Fruit fly (Drosophila melanogaster): Measurements from ENCODE around the gene Rsph9.

The Rsph9 gene

DNA sequence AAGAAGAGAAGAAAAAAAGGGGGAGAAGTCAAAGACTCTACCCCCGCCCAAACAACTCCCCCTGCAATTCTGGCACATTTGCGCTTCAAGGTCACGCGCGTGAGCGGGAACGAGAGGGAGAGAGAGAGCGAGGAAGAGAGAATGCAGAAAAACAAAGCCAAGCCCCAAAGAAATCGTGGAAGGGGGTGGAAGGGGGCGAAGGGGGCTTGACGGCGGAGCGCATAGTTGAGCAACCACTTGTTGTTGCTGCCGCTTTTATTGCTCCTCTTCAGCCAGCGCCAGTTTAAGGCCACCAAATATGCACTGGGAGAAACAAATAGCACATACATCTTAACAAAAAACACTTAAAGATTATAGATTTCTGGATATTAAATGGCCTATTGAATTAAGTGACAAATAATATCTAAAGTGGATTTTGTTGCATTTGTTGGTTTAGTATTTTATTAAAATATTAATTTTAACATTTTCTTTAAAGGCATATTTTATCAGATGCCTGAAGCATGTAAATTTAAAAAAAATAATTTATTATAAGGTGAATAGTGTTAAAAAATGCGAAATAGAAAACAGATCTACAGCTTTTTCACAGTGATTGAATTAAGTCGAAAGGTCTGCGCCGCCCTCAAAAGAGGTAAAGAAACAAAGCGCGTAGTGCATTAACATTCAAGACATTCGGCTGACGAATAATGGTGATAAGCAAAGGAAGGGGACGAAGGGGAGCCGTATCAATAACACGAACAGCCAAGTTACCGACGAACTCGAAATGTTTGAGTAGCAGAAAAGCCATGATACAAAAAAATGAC lies 17.6 kb upstream of the Rsph9 start (continued):
- peak; percentile 94 for TF ChIP-seq CG10267 (tag; optimal IDR thresholded peaks at IDR 0.05)
- no peak; the same call in 1 of the 2 replicates for TF ChIP-seq Bgb (GFP tag; IDR thresholded peaks at IDR 0.05; ENCODE audit: partially characterized antibody)
- TF ChIP-seq ind (GFP tag; optimal IDR thresholded peaks at IDR 0.05) = peak; percentile 95
- TF ChIP-seq ac (GFP tag; optimal IDR thresholded peaks at IDR 0.05) = no peak
- TF ChIP-seq Hmr (GFP tag; optimal IDR thresholded peaks at IDR 0.05) = peak; percentile 95
- TF ChIP-seq CTCF (GFP tag; optimal IDR thresholded peaks at IDR 0.05) = peak; percentile 72
- no peak for TF ChIP-seq emc (GFP tag; optimal IDR thresholded peaks at IDR 0.05)
- TF ChIP-seq H15 (GFP tag; IDR thresholded peaks at IDR 0.05) = peak; percentile 90
- TF ChIP-seq Stat92E (GFP tag; optimal IDR thresholded peaks at IDR 0.05) = no peak
- TF ChIP-seq odd (GFP tag; optimal IDR thresholded peaks at IDR 0.05) = peak; percentile 91
- no peak for TF ChIP-seq BEAF-32 (GFP tag; optimal IDR thresholded peaks at IDR 0.05)
- TF ChIP-seq gem (tag; optimal IDR thresholded peaks at IDR 0.05) = peak; percentile 99
- TF ChIP-seq CG15514 (GFP tag; optimal IDR thresholded peaks at IDR 0.05) = peak; percentile 84
- peak; percentile 79 for TF ChIP-seq CG12299 (tag; optimal IDR thresholded peaks at IDR 0.05)
- peak; percentile 88 for TF ChIP-seq HmgZ (tag; optimal IDR thresholded peaks at IDR 0.05)
- peak; percentile 67 for TF ChIP-seq lilli (GFP tag; optimal IDR thresholded peaks at IDR 0.05)
- peak; percentile 88 for TF ChIP-seq Doc2 (GFP tag; IDR thresholded peaks at IDR 0.05)
- TF ChIP-seq twi (tag; optimal IDR thresholded peaks at IDR 0.05) = peak; percentile 73
- TF ChIP-seq run (tag; optimal IDR thresholded peaks at IDR 0.05) = peak; percentile 75
- peak; percentile 82 for TF ChIP-seq CG11085 (GFP tag; IDR thresholded peaks at IDR 0.05)
- TF ChIP-seq CG12391 (tag; optimal IDR thresholded peaks at IDR 0.05) = peak; percentile 98
- TF ChIP-seq CG9797 (GFP tag; optimal IDR thresholded peaks at IDR 0.05) = no peak
- TF ChIP-seq CG33213 (GFP tag; optimal IDR thresholded peaks at IDR 0.05) = no peak
- TF ChIP-seq ci (GFP tag; IDR thresholded peaks at IDR 0.05) = peak; percentile 83; the same call in 2 of the 3 replicates
- TF ChIP-seq ems (GFP tag; optimal IDR thresholded peaks at IDR 0.05) = peak; percentile 50
- TF ChIP-seq CG17361 (GFP tag; IDR thresholded peaks at IDR 0.05) = peak; percentile 100
- no peak for TF ChIP-seq HmgD (GFP tag; optimal IDR thresholded peaks at IDR 0.05)
- peak; percentile 92 for TF ChIP-seq peb (GFP tag; IDR thresholded peaks at IDR 0.05)
- peak; percentile 54 to 58 for TF ChIP-seq chif (GFP tag; optimal IDR thresholded peaks at IDR 0.05)
- TF ChIP-seq Opbp (GFP tag; IDR thresholded peaks at IDR 0.05; ENCODE audit: partially characterized antibody) = no peak
- peak; percentile 83 for TF ChIP-seq Ptx1 (GFP tag; IDR thresholded peaks at IDR 0.05)
- peak in 1 of 2 experiments; percentile 3 for TF ChIP-seq insv (GFP tag; optimal IDR thresholded peaks at IDR 0.05)
- TF ChIP-seq pan (optimal IDR thresholded peaks at IDR 0.05) = no peak
- peak in 1 of 2 experiments; percentile 96 for TF ChIP-seq pan (GFP tag; optimal IDR thresholded peaks at IDR 0.05 in 1 of 2, IDR thresholded peaks at IDR 0.05 in 1 of 2)
- peak; percentile 85 for TF ChIP-seq cato (GFP tag; optimal IDR thresholded peaks at IDR 0.05; ENCODE audit: borderline replicate concordance)
- peak; percentile 84 for TF ChIP-seq CG9215 (GFP tag; IDR thresholded peaks at IDR 0.05)
- TF ChIP-seq tx (GFP tag; optimal IDR thresholded peaks at IDR 0.05) = peak; percentile 39
- peak; percentile 84; the same call in 1 of the 2 replicates for TF ChIP-seq ara (GFP tag; IDR thresholded peaks at IDR 0.05)
- TF ChIP-seq CG9817 (tag; optimal IDR thresholded peaks at IDR 0.05) = peak; percentile 85
- peak in 1 of 2 experiments; percentile 67 for TF ChIP-seq Eip74EF (GFP tag; optimal IDR thresholded peaks at IDR 0.05)
- no peak; the same call in 1 of the 2 replicates for TF ChIP-seq CG17612 (GFP tag; IDR thresholded peaks at IDR 0.05)
- peak; percentile 48 for TF ChIP-seq GATAe (GFP tag; conservative IDR thresholded peaks at IDR 0.05)
- TF ChIP-seq inv (GFP tag; IDR thresholded peaks at IDR 0.05; ENCODE audit: partially characterized antibody) = no peak
- peak; percentile 58; the same call in 1 of the 2 replicates for TF ChIP-seq Rfx (GFP tag; IDR thresholded peaks at IDR 0.05)
- peak; percentile 4 for TF ChIP-seq mirr (GFP tag; optimal IDR thresholded peaks at IDR 0.05)
- TF ChIP-seq klu (GFP tag; IDR thresholded peaks at IDR 0.05) = peak; percentile 55
- TF ChIP-seq Drgx (GFP tag; IDR thresholded peaks at IDR 0.05) = peak; percentile 81
- TF ChIP-seq Oaz (GFP tag; IDR thresholded peaks at IDR 0.05) = peak; percentile 87
- peak; percentile 54 for TF ChIP-seq slou (GFP tag; optimal IDR thresholded peaks at IDR 0.05)
